Worm (Caenorhabditis elegans) whole organism, young adult: ENCODE measurements around the gene F55A11.8.

ENCODE experiments used
- F49E8.2 ChIP-seq: sonication (generic microtip); optimal IDR thresholded peaks from 3 replicates; lab custom pipeline; 2017; ENCODE audit warnings: missing genetic modification characterization, mild to moderate bottlenecking, missing compliant biosample characterization, antibody characterized with exemption, moderate library complexity; ENCODE audit not compliant: insufficient read depth
- akir-1 ChIP-seq: fragments of 200-800 bp; sonication (Bioruptor generic); optimal IDR thresholded peaks from 2 replicates; lab custom pipeline; 2018; ENCODE audit warnings: mild to moderate bottlenecking, missing genetic modification characterization, moderate library complexity, missing compliant biosample characterization
- nhr-120 ChIP-seq: fragments of 200-800 bp; sonication (Bioruptor generic); IDR thresholded peaks from 2 replicates; pipeline ENCODE4 v1.3.6; 2022; ENCODE audit warnings: missing genetic modification characterization, missing compliant biosample characterization
- zim-3 ChIP-seq: sonication (generic microtip); optimal IDR thresholded peaks from 2 replicates; lab custom pipeline; 2017; ENCODE audit warnings: mild to moderate bottlenecking, missing genetic modification characterization, moderate library complexity, missing compliant biosample characterization

- TF ChIP-seq akir-1 (GFP tag; lab: Kevin White, UChicago) (no peak), nhr-120 (GFP tag; lab: Robert Waterston, UW) (no peak), zim-3 (tag; lab: Kevin White, UChicago) (no peak), F49E8.2 (tag; lab: Kevin White, UChicago) (no peak)
Observed at ce11 chrV:11787258-11787657, 730 bp upstream of the F55A11.8 start, which contains the start of gene F55A11.7.
